Fruit fly (Drosophila melanogaster) whole organism, embryonic: ENCODE measurements around the gene CG9628.

Experiments used
- CG10147 ChIP-seq: fragments of 200-800 bp; sonication (Bioruptor generic); optimal IDR thresholded peaks from 2 replicates; lab custom pipeline; 2019; ENCODE audit warnings: missing biosample characterization, mild to moderate bottlenecking, missing genetic modification characterization, moderate library complexity
- CG10274 ChIP-seq: fragments of 200-800 bp; sonication (Bioruptor generic); optimal IDR thresholded peaks from 3 replicates; lab custom pipeline; 2017; ENCODE audit warnings: missing biosample characterization, mild to moderate bottlenecking, missing genetic modification characterization
- CG11723 ChIP-seq: fragments of 200-800 bp; sonication (Bioruptor generic); optimal IDR thresholded peaks from 2 replicates; lab custom pipeline; 2017; ENCODE audit warnings: missing biosample characterization, mild to moderate bottlenecking, missing genetic modification characterization
- CG12104 ChIP-seq: fragments of 200-800 bp; sonication (Bioruptor generic); optimal IDR thresholded peaks from 3 replicates; lab custom pipeline; 2016; ENCODE audit warnings: missing biosample characterization, missing genetic modification characterization
- CG12236 ChIP-seq: fragments of 200-800 bp; sonication (Bioruptor generic); optimal IDR thresholded peaks from 2 replicates; lab custom pipeline; 2016; ENCODE audit warnings: missing biosample characterization, missing genetic modification characterization
- CG12659 ChIP-seq: fragments of 200-800 bp; sonication (Bioruptor generic); optimal IDR thresholded peaks from 3 replicates; lab custom pipeline; 2017; ENCODE audit warnings: mild to moderate bottlenecking, missing biosample characterization, missing genetic modification reagents, missing genetic modification characterization
- CG13424 ChIP-seq: fragments of 200-800 bp; sonication (Bioruptor generic); optimal IDR thresholded peaks from 2 replicates; lab custom pipeline; 2019; ENCODE audit warnings: missing biosample characterization, mild to moderate bottlenecking, missing genetic modification characterization, moderate library complexity
- CG17361 ChIP-seq: fragments of 200-800 bp; sonication (Bioruptor generic); IDR thresholded peaks from 3 replicates; pipeline ENCODE4 v1.3.6; 2022; ENCODE audit warnings: missing biosample characterization, missing genetic modification characterization
- CG17802 ChIP-seq: fragments of 200-800 bp; sonication (Bioruptor generic); optimal IDR thresholded peaks from 2 replicates; lab custom pipeline; 2018; ENCODE audit warnings: missing biosample characterization, mild to moderate bottlenecking, missing genetic modification characterization, moderate library complexity
- CG1792 ChIP-seq: fragments of 200-800 bp; sonication (Bioruptor generic); optimal IDR thresholded peaks from 2 replicates; lab custom pipeline; 2016; ENCODE audit warnings: missing biosample characterization, missing genetic modification characterization
- CG2199 ChIP-seq: fragments of 200-800 bp; sonication (Bioruptor generic); IDR thresholded peaks from 3 replicates; pipeline ENCODE4 v1.3.6; 2022; ENCODE audit warnings: missing biosample characterization, missing genetic modification characterization
- CG30403 ChIP-seq: fragments of 200-800 bp; sonication (Bioruptor generic); optimal IDR thresholded peaks from 3 replicates; lab custom pipeline; 2016; ENCODE audit warnings: missing biosample characterization, missing genetic modification characterization
- CG30431 ChIP-seq: fragments of 200-800 bp; sonication (Bioruptor generic); optimal IDR thresholded peaks from 2 replicates; lab custom pipeline; 2017; ENCODE audit warnings: missing biosample characterization, missing genetic modification characterization
- CG31441 ChIP-seq: fragments of 200-800 bp; sonication (Bioruptor generic); IDR thresholded peaks from 2 replicates; pipeline ENCODE4 v1.3.6; 2022; ENCODE audit warnings: missing biosample characterization, missing genetic modification characterization
- CG3281 ChIP-seq: fragments of 200-800 bp; sonication (Bioruptor generic); optimal IDR thresholded peaks from 3 replicates; lab custom pipeline; 2017; ENCODE audit warnings: missing biosample characterization, mild to moderate bottlenecking, missing genetic modification characterization
- CG5245 ChIP-seq: fragments of 200-800 bp; sonication (Bioruptor generic); optimal IDR thresholded peaks from 3 replicates; lab custom pipeline; 2016; ENCODE audit warnings: missing biosample characterization, missing genetic modification characterization
- CG6272 ChIP-seq: fragments of 200-800 bp; sonication (Bioruptor generic); IDR thresholded peaks from 2 replicates; pipeline ENCODE4 v1.3.6; 2022; ENCODE audit warnings: missing biosample characterization, missing genetic modification characterization
- CG8290 ChIP-seq, 3 experiments: fragments of 200-800 bp; sonication (Bioruptor generic); optimal IDR thresholded peaks; 2 replicates each; lab custom pipeline; 2016 to 2019; ENCODE audit warnings: missing biosample characterization in 3 of 3, missing genetic modification characterization in 3 of 3, mild to moderate bottlenecking in 2 of 3, moderate library complexity in 1 of 3
- CG8388 ChIP-seq: fragments of 200-800 bp; sonication (Bioruptor generic); optimal IDR thresholded peaks from 2 replicates; lab custom pipeline; 2019; ENCODE audit warnings: missing biosample characterization, mild to moderate bottlenecking, missing genetic modification characterization, moderate library complexity
- Dip3 ChIP-seq: fragments of 200-800 bp; sonication (Bioruptor generic); optimal IDR thresholded peaks from 3 replicates; lab custom pipeline; 2016; ENCODE audit warnings: missing biosample characterization, missing genetic modification characterization
- Elba2 ChIP-seq: fragments of 200-800 bp; sonication (Bioruptor generic); optimal IDR thresholded peaks from 3 replicates; lab custom pipeline; 2016; ENCODE audit warnings: missing biosample characterization, missing genetic modification characterization
- Ets65A ChIP-seq: fragments of 200-800 bp; sonication (Bioruptor generic); peaks from one replicate; lab custom pipeline; 2016; ENCODE audit warnings: missing biosample characterization, missing genetic modification characterization
- GATAe ChIP-seq: fragments of 200-800 bp; sonication (Bioruptor generic); conservative IDR thresholded peaks from 2 replicates; pipeline ENCODE4 v1.3.6; 2022; ENCODE audit warnings: missing biosample characterization, missing genetic modification characterization
- HLH54F ChIP-seq: fragments of 200-800 bp; sonication (Bioruptor generic); optimal IDR thresholded peaks from 3 replicates; lab custom pipeline; 2016; ENCODE audit warnings: missing biosample characterization, missing genetic modification characterization
- HmgZ ChIP-seq: fragments of 200-800 bp; sonication (Bioruptor generic); optimal IDR thresholded peaks from 2 replicates; lab custom pipeline; 2018; ENCODE audit warnings: missing biosample characterization, mild to moderate bottlenecking, missing genetic modification characterization
- Kr ChIP-seq: fragments of 200-800 bp; sonication (Bioruptor generic); optimal IDR thresholded peaks from 2 replicates; lab custom pipeline; 2017; ENCODE audit warnings: missing biosample characterization, mild to moderate bottlenecking, missing genetic modification characterization
- Nf-YB ChIP-seq: fragments of 200-800 bp; sonication (Bioruptor generic); optimal IDR thresholded peaks from 3 replicates; lab custom pipeline; 2019; ENCODE audit warnings: missing biosample characterization, mild to moderate bottlenecking, missing genetic modification characterization, moderate library complexity
- Nf-YC ChIP-seq: fragments of 200-800 bp; optimal IDR thresholded peaks from 3 replicates; lab custom pipeline; 2019; ENCODE audit warnings: missing biosample characterization, mild to moderate bottlenecking, missing genetic modification characterization, moderate library complexity
- Pdp1 ChIP-seq, 2 experiments: fragments of 200-800 bp; sonication (Bioruptor generic); optimal IDR thresholded peaks; 3 replicates each; lab custom pipeline; 2016; ENCODE audit warnings: missing biosample characterization in 2 of 2, missing genetic modification characterization in 2 of 2, mild to moderate bottlenecking in 1 of 2, moderate library complexity in 1 of 2
- Sox100B ChIP-seq: fragments of 200-800 bp; sonication (Bioruptor generic); optimal IDR thresholded peaks from 3 replicates; lab custom pipeline; 2018; ENCODE audit warnings: missing biosample characterization, mild to moderate bottlenecking, missing genetic modification characterization
- Trl ChIP-seq, 3 experiments: fragments of >200 bp in 2 of 3; fragments of 200-800 bp in 1 of 3; sonication (Bioruptor generic) in 1 of 3; optimal IDR thresholded peaks; 2 replicates in 1 of 3; 3 replicates in 2 of 3; lab custom pipeline; 2016 to 2017; ENCODE audit warnings: missing biosample characterization in 1 of 3, missing genetic modification characterization in 1 of 3
- Xrp1 ChIP-seq: fragments of 200-800 bp; sonication (Bioruptor generic); IDR thresholded peaks from 2 replicates; pipeline ENCODE4 v1.3.6; 2022; ENCODE audit warnings: missing biosample characterization, missing genetic modification characterization
- dysf ChIP-seq: fragments of 200-800 bp; sonication (Bioruptor generic); IDR thresholded peaks from 3 replicates; pipeline ENCODE4 v1.3.6; 2022; ENCODE audit warnings: missing biosample characterization, missing genetic modification characterization
- gsb-n ChIP-seq: fragments of 200-800 bp; sonication (Bioruptor generic); optimal IDR thresholded peaks from 3 replicates; lab custom pipeline; 2018; ENCODE audit warnings: missing biosample characterization, mild to moderate bottlenecking, missing genetic modification characterization
- ham ChIP-seq: fragments of 200-800 bp; sonication (Bioruptor generic); IDR thresholded peaks from 2 replicates; pipeline ENCODE4 v1.3.6; 2022; ENCODE audit warnings: missing biosample characterization, missing genetic modification characterization
- ind ChIP-seq: fragments of 200-800 bp; sonication (Bioruptor generic); optimal IDR thresholded peaks from 3 replicates; lab custom pipeline; 2016; ENCODE audit warnings: missing biosample characterization, missing genetic modification characterization
- kah ChIP-seq: fragments of 200-800 bp; sonication (Bioruptor generic); optimal IDR thresholded peaks from 2 replicates; lab custom pipeline; 2018; ENCODE audit warnings: missing biosample characterization, mild to moderate bottlenecking, missing genetic modification characterization
- mirr ChIP-seq: fragments of 200-800 bp; sonication (Bioruptor generic); optimal IDR thresholded peaks from 3 replicates; lab custom pipeline; 2018; ENCODE audit warnings: missing biosample characterization, mild to moderate bottlenecking, missing genetic modification characterization
- mld ChIP-seq: fragments of 200-800 bp; sonication (Bioruptor generic); IDR thresholded peaks from 3 replicates; pipeline ENCODE4 v1.3.6; 2022; ENCODE audit warnings: missing biosample characterization, missing genetic modification characterization; ENCODE audit not compliant: partially characterized antibody
- onecut ChIP-seq: fragments of 200-800 bp; sonication (Bioruptor generic); IDR thresholded peaks from 2 replicates; pipeline ENCODE4 v1.3.6; 2022; ENCODE audit warnings: missing biosample characterization, missing genetic modification characterization
- pfk ChIP-seq: fragments of 200-800 bp; sonication (Bioruptor generic); optimal IDR thresholded peaks from 2 replicates; lab custom pipeline; 2018; ENCODE audit warnings: missing biosample characterization, mild to moderate bottlenecking, missing genetic modification characterization, moderate library complexity
- sens ChIP-seq: fragments of 200-800 bp; sonication (Bioruptor generic); peaks from one replicate; lab custom pipeline; 2016; ENCODE audit warnings: missing biosample characterization, missing genetic modification characterization
- sim ChIP-seq: fragments of 200-800 bp; sonication (Bioruptor generic); IDR thresholded peaks from 2 replicates; pipeline ENCODE4 v1.3.6; 2022; ENCODE audit warnings: missing biosample characterization, missing genetic modification characterization
- sisA ChIP-seq: fragments of 200-800 bp; sonication (Bioruptor generic); IDR thresholded peaks from 2 replicates; pipeline ENCODE4 v1.3.6; 2022; ENCODE audit warnings: missing biosample characterization, missing genetic modification characterization
- sqz ChIP-seq: fragments of 200-800 bp; sonication (Bioruptor generic); optimal IDR thresholded peaks from 3 replicates; lab custom pipeline; 2018; ENCODE audit warnings: missing biosample characterization, mild to moderate bottlenecking, missing genetic modification characterization
- tio ChIP-seq: fragments of 200-800 bp; sonication (Bioruptor generic); optimal IDR thresholded peaks from 2 replicates; lab custom pipeline; 2017; ENCODE audit warnings: missing biosample characterization, missing genetic modification characterization, inconsistent platforms
- toy ChIP-seq: fragments of 200-800 bp; sonication (Bioruptor generic); IDR thresholded peaks from 2 replicates; pipeline ENCODE4 v1.3.6; 2022; ENCODE audit warnings: missing biosample characterization, missing genetic modification characterization
- zen ChIP-seq: fragments of 200-800 bp; sonication (Bioruptor generic); optimal IDR thresholded peaks from 3 replicates; lab custom pipeline; 2018; ENCODE audit warnings: missing biosample characterization, mild to moderate bottlenecking, missing genetic modification characterization, moderate library complexity

The CG9628 gene

dm6 chr3L:14613792-14614677 is 8.6 kb upstream of the CG9628 start, which contains the start of gene shd (continued):
- TF ChIP-seq CG11723: no peak
- peak; percentile 46 for TF ChIP-seq Sox100B (GFP tag; lab: Kevin White, UChicago)
- TF ChIP-seq CG30403 (GFP tag; lab: Kevin White, UChicago): peak; percentile 45
- peak; percentile 42 for TF ChIP-seq CG10147 (GFP tag; lab: Kevin White, UChicago)
- peak; percentile 39 for TF ChIP-seq gsb-n (tag; lab: Kevin White, UChicago)
- TF ChIP-seq CG12104 (GFP tag; lab: Kevin White, UChicago): peak; percentile 21
- no peak for TF ChIP-seq mld (GFP tag; lab: Robert Waterston, UW)
- no peak for TF ChIP-seq CG17802 (tag; lab: Kevin White, UChicago)
- TF ChIP-seq CG2199 (GFP tag; lab: Robert Waterston, UW): peak; percentile 84; the same call in 2 of the 3 replicates
- TF ChIP-seq HmgZ (tag; lab: Kevin White, UChicago): no peak
- TF ChIP-seq CG8290 (GFP tag; optimal IDR thresholded peaks at IDR 0.05; lab: Kevin White, UChicago): peak; percentile 7
- peak; percentile 46 to 84 for TF ChIP-seq CG8290 (tag; optimal IDR thresholded peaks at IDR 0.05; lab: Kevin White, UChicago)
- peak; percentile 44 for TF ChIP-seq CG10274 (GFP tag; lab: Kevin White, UChicago)
- TF ChIP-seq CG1792 (GFP tag; lab: Kevin White, UChicago): no peak
- peak; percentile 85 for TF ChIP-seq Nf-YB (GFP tag; lab: Kevin White, UChicago)
- TF ChIP-seq Xrp1 (GFP tag; lab: Robert Waterston, UW): no peak
- peak; percentile 74 for TF ChIP-seq onecut (GFP tag; lab: Robert Waterston, UW)
- no peak for TF ChIP-seq sim (GFP tag; lab: Robert Waterston, UW)
- peak; percentile 67 for TF ChIP-seq Nf-YC (tag; lab: Kevin White, UChicago)
- TF ChIP-seq Elba2 (GFP tag; lab: Kevin White, UChicago): no peak
- TF ChIP-seq CG8388 (GFP tag; lab: Kevin White, UChicago): no peak
- peak; percentile 14 for TF ChIP-seq CG30431
- peak; percentile 43; the same call in 1 of the 2 replicates for TF ChIP-seq CG31441
- no peak for TF ChIP-seq sqz
- TF ChIP-seq CG12236: no peak
- TF ChIP-seq zen (tag; lab: Kevin White, UChicago): no peak
- no peak for TF ChIP-seq CG5245 (GFP tag; lab: Kevin White, UChicago)
- TF ChIP-seq ind (GFP tag; lab: Kevin White, UChicago): peak; percentile 17
- TF ChIP-seq Dip3 (GFP tag; lab: Kevin White, UChicago): no peak
- TF ChIP-seq sisA (GFP tag; lab: Robert Waterston, UW): 0 out of 2 replicates have a peak, but pooled peaks have one; percentile 11
- TF ChIP-seq Kr (GFP tag; lab: Kevin White, UChicago): no peak
- no peak for TF ChIP-seq GATAe (GFP tag; lab: Robert Waterston, UW)
- TF ChIP-seq CG17361 (GFP tag; lab: Robert Waterston, UW): peak; percentile 86
- TF ChIP-seq CG12659 (GFP tag; lab: Kevin White, UChicago): peak; percentile 52
- TF ChIP-seq CG6272 (GFP tag; lab: Robert Waterston, UW): no peak
- peak; percentile 70 for TF ChIP-seq kah (GFP tag; lab: Kevin White, UChicago)
- peak; percentile 51 for TF ChIP-seq sens
- TF ChIP-seq CG3281: peak; percentile 72
- TF ChIP-seq tio (GFP tag; lab: Kevin White, UChicago): peak; percentile 45
- no peak for TF ChIP-seq HLH54F
- TF ChIP-seq dysf: 0 out of 3 replicates have a peak, but pooled peaks have one; percentile 25
- peak; percentile 32 for TF ChIP-seq CG13424 (tag; lab: Kevin White, UChicago)
- TF ChIP-seq pfk (GFP tag; lab: Kevin White, UChicago): peak; percentile 7
- peak; percentile 22 to 42 for TF ChIP-seq Trl (optimal IDR thresholded peaks at IDR 0.05; lab: Kevin White, UChicago)
- TF ChIP-seq Trl (GFP tag; optimal IDR thresholded peaks at IDR 0.05; lab: Kevin White, UChicago): no peak
- peak in 1 of 2 experiments; percentile 59 for TF ChIP-seq Pdp1 (GFP tag; optimal IDR thresholded peaks at IDR 0.05; lab: Kevin White, UChicago)
- no peak for TF ChIP-seq ham (GFP tag; lab: Robert Waterston, UW)
- TF ChIP-seq toy: no peak
- peak; percentile 39 for TF ChIP-seq Ets65A (GFP tag; lab: Kevin White, UChicago)
- TF ChIP-seq mirr (GFP tag; lab: Kevin White, UChicago): no peak
